Worm (Caenorhabditis elegans) whole organism, L2 larva: ENCODE measurements around the gene eif-3.B.

Source experiments
- F13H6.1 ChIP-seq: sonication (generic microtip); optimal IDR thresholded peaks from 2 replicates; lab custom pipeline; 2016; ENCODE audit warnings: missing genetic modification characterization, missing compliant biosample characterization
- R02D3.7 ChIP-seq: fragments of 150-350 bp; optimal IDR thresholded peaks from 2 replicates; lab custom pipeline; 2014; ENCODE audit warnings: missing biosample characterization, missing genetic modification characterization
- Y55F3AM.14 ChIP-seq: fragments of 200-800 bp; sonication (Bioruptor generic); optimal IDR thresholded peaks from 2 replicates; lab custom pipeline; 2018; ENCODE audit warnings: mild to moderate bottlenecking, missing genetic modification characterization, missing compliant biosample characterization
- ZK546.5 ChIP-seq: sonication (generic microtip); optimal IDR thresholded peaks from 2 replicates; lab custom pipeline; 2017; ENCODE audit warnings: missing biosample characterization, missing genetic modification characterization
- alr-1 ChIP-seq: fragments of 150-350 bp; optimal IDR thresholded peaks from 2 replicates; lab custom pipeline; 2014; ENCODE audit warnings: missing biosample characterization, missing genetic modification characterization
- aly-2 ChIP-seq: fragments of 150-350 bp; optimal IDR thresholded peaks from 2 replicates; lab custom pipeline; 2014; ENCODE audit warnings: missing biosample characterization, missing genetic modification characterization
- blmp-1 ChIP-seq: sonication (generic microtip); optimal IDR thresholded peaks from 2 replicates; lab custom pipeline; 2017; ENCODE audit warnings: missing genetic modification characterization, mild to moderate bottlenecking, missing compliant biosample characterization, antibody characterized with exemption, moderate library complexity; ENCODE audit not compliant: insufficient read depth
- ceh-16 ChIP-seq: fragments of 150-350 bp; optimal IDR thresholded peaks from 2 replicates; lab custom pipeline; 2014; ENCODE audit warnings: missing biosample characterization, missing genetic modification characterization
- ceh-82 ChIP-seq: fragments of 150-350 bp; optimal IDR thresholded peaks from 2 replicates; lab custom pipeline; 2014; ENCODE audit warnings: missing biosample characterization, missing genetic modification characterization
- crh-2 ChIP-seq: sonication (generic microtip); optimal IDR thresholded peaks from 2 replicates; lab custom pipeline; 2017; ENCODE audit warnings: missing biosample characterization, missing genetic modification characterization
- egl-27 ChIP-seq: sonication (generic microtip); optimal IDR thresholded peaks from 3 replicates; lab custom pipeline; 2017; ENCODE audit warnings: missing biosample characterization, missing genetic modification reagents, missing genetic modification characterization
- elt-3 ChIP-seq: sonication (generic microtip); optimal IDR thresholded peaks from 2 replicates; lab custom pipeline; 2017; ENCODE audit warnings: missing biosample characterization, missing genetic modification characterization
- fos-1 ChIP-seq: fragments of 150-350 bp; optimal IDR thresholded peaks from 2 replicates; lab custom pipeline; 2014; ENCODE audit warnings: missing biosample characterization, missing genetic modification characterization
- gmeb-1 ChIP-seq: fragments of 150-350 bp; optimal IDR thresholded peaks from 2 replicates; lab custom pipeline; 2014; ENCODE audit warnings: missing biosample characterization, missing genetic modification characterization
- lin-11 ChIP-seq: fragments of 150-350 bp; sonication (generic microtip); optimal IDR thresholded peaks from 2 replicates; lab custom pipeline; 2014; ENCODE audit warnings: missing biosample characterization, missing genetic modification characterization, inconsistent platforms, mixed read lengths
- lin-39 ChIP-seq: fragments of 150-350 bp; optimal IDR thresholded peaks from 2 replicates; lab custom pipeline; 2014; ENCODE audit warnings: missing biosample characterization, missing genetic modification reagents, missing genetic modification characterization
- lsy-2 ChIP-seq, 2 experiments: fragments of 150-350 bp in 1 of 2; sonication (generic microtip) in 1 of 2; optimal IDR thresholded peaks; 2 replicates each; lab custom pipeline; 2014 to 2017; ENCODE audit warnings: missing biosample characterization in 2 of 2, missing genetic modification characterization in 2 of 2
- mbf-1 ChIP-seq: sonication (generic microtip); optimal IDR thresholded peaks from 2 replicates; lab custom pipeline; 2017; ENCODE audit warnings: missing biosample characterization, missing genetic modification characterization
- nhr-10 ChIP-seq: sonication (generic microtip); optimal IDR thresholded peaks from 2 replicates; lab custom pipeline; 2017; ENCODE audit warnings: missing biosample characterization, missing genetic modification characterization
- nhr-11 ChIP-seq: fragments of 150-350 bp; optimal IDR thresholded peaks from 2 replicates; lab custom pipeline; 2014; ENCODE audit warnings: missing biosample characterization, missing genetic modification characterization
- nhr-12 ChIP-seq: fragments of 150-350 bp; optimal IDR thresholded peaks from 2 replicates; lab custom pipeline; 2014; ENCODE audit warnings: missing biosample characterization, missing genetic modification characterization
- nhr-129 ChIP-seq: fragments of 150-350 bp; optimal IDR thresholded peaks from 2 replicates; lab custom pipeline; 2014; ENCODE audit warnings: missing biosample characterization, missing genetic modification characterization
- nhr-25 ChIP-seq: fragments of 150-350 bp; sonication (generic microtip); optimal IDR thresholded peaks from 3 replicates; lab custom pipeline; 2014; ENCODE audit warnings: missing biosample characterization, missing genetic modification characterization
- nhr-6 ChIP-seq: fragments of 150-350 bp; optimal IDR thresholded peaks from 2 replicates; lab custom pipeline; 2014; ENCODE audit warnings: missing biosample characterization, missing genetic modification characterization
- skn-1 ChIP-seq: sonication (generic microtip); optimal IDR thresholded peaks from 2 replicates; lab custom pipeline; 2017; ENCODE audit warnings: missing biosample characterization, missing genetic modification characterization
- sma-3 ChIP-seq: sonication (generic microtip); optimal IDR thresholded peaks from 2 replicates; lab custom pipeline; 2016; ENCODE audit warnings: missing genetic modification reagents, missing genetic modification characterization, missing compliant biosample characterization
- sma-9 ChIP-seq, 2 experiments: fragments of 150-350 bp in 1 of 2; sonication (generic microtip) in 1 of 2; optimal IDR thresholded peaks; 2 replicates each; lab custom pipeline; 2014 to 2016; ENCODE audit warnings: missing genetic modification characterization in 2 of 2, mild to moderate bottlenecking in 1 of 2, missing biosample characterization in 1 of 2, missing compliant biosample characterization in 1 of 2, missing genetic modification reagents in 1 of 2, moderate library complexity in 1 of 2
- unc-39 ChIP-seq: fragments of 150-350 bp; optimal IDR thresholded peaks from 2 replicates; lab custom pipeline; 2014; ENCODE audit warnings: missing biosample characterization, missing genetic modification characterization
- unc-55 ChIP-seq: fragments of 150-350 bp; sonication (generic microtip); optimal IDR thresholded peaks from 3 replicates; lab custom pipeline; 2014; ENCODE audit warnings: missing biosample characterization, missing genetic modification reagents, missing genetic modification characterization
- unc-62 ChIP-seq: fragments of 150-350 bp; optimal IDR thresholded peaks from 2 replicates; lab custom pipeline; 2014; ENCODE audit warnings: missing biosample characterization, missing genetic modification reagents, missing genetic modification characterization
- zag-1 ChIP-seq: fragments of 150-350 bp; optimal IDR thresholded peaks from 2 replicates; lab custom pipeline; 2014; ENCODE audit warnings: missing biosample characterization, missing genetic modification characterization
- ztf-1 ChIP-seq: fragments of 200-800 bp; sonication (Bioruptor generic); conservative IDR thresholded peaks from 2 replicates; pipeline ENCODE4 v1.3.6; 2022; ENCODE audit warnings: missing genetic modification characterization, missing compliant biosample characterization
- ztf-11 ChIP-seq: sonication (generic microtip); optimal IDR thresholded peaks from 2 replicates; lab custom pipeline; 2017; ENCODE audit warnings: missing biosample characterization, missing genetic modification characterization
- ztf-4 ChIP-seq: fragments of 150-350 bp; optimal IDR thresholded peaks from 2 replicates; lab custom pipeline; 2014; ENCODE audit warnings: missing biosample characterization, missing genetic modification characterization

Gene eif-3.B

DNA sequence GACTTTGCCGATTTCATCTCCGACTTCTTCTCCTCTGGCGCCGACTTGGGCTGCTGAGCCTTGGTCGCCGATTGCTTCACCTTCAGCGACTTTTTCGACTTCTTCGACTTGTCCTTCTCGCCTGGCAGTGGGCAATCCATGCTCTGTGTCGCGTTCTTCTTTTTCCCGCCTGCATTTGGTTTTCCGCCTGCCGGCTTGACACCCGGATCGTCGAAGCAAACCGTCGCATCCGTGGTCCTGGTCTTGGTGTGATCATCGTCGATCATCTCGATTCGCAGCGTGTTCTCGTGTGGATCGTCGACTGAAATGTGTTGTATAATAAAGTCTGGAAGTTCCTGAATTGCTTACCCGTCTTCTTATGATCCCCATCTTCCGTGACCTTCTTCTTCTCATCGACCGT lies 23.1 kb upstream of the eif-3.B start:
- TF ChIP-seq lin-11 (tag; lab: Kevin White, UChicago) (no peak), ceh-82 (tag; lab: Kevin White, UChicago) (no peak), unc-62 (GFP tag; lab: Kevin White, UChicago) (no peak), R02D3.7 (tag; lab: Kevin White, UChicago) (no peak), elt-3 (tag; lab: Kevin White, UChicago) (no peak), nhr-10 (tag; lab: Kevin White, UChicago) (no peak), mbf-1 (tag; lab: Kevin White, UChicago) (no peak), ceh-16 (no peak), aly-2 (tag; lab: Kevin White, UChicago) (no peak), nhr-129 (no peak), nhr-6 (no peak), unc-55 (no peak), skn-1 (tag; lab: Kevin White, UChicago) (no peak), blmp-1 (tag; lab: Kevin White, UChicago) (no peak), nhr-12 (tag; lab: Kevin White, UChicago) (no peak), Y55F3AM.14 (GFP tag; lab: Kevin White, UChicago) (no peak), lin-39 (tag; lab: Kevin White, UChicago) (no peak), sma-9 (GFP tag; optimal IDR thresholded peaks at IDR 0.05; lab: Kevin White, UChicago) (no peak), sma-9 (tag; optimal IDR thresholded peaks at IDR 0.05; lab: Kevin White, UChicago) (no peak), gmeb-1 (no peak), unc-39 (no peak)

DNA sequence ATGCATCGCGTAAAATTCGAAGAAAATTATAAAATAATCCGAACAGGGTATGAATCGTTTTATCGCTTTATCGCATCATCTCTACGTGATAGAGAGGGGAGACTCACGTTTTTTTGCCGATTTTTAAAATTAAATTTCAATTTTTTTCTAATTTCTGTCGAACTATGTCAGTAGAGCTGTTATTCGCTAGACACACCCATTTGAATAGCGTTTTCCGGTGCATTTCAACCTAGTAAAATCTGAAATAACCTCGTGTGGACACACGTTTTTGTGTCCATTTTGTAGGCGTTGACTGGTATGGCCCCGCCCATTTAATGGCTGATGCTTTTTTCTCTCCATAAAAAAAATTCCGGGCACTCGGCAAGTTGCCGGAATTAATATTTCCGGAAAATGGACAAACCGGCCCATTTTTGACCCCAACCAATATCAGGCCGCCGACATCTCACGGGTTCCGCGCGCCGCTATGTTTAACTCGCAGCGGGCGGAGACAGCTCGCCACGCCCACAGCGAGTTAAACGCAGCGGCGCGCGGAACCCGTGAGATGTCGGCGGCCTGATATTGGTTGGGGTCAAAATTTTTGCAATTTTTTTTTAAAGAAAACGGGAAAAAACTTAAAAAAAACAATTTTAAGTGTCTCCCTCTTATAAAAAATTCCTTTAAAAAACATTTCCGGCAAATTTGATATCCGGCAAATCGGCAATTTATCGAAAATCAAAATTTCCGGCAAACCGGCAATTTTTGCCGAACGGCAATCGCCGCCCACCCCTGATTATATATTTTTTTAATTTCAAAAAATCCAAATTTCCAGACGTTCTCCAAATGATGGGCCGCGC lies 22.0 kb upstream of the eif-3.B start, which contains the start of gene Y54E2A.7:
Gene Y54E2A.7, minus strand, starts transcription at position 51 of the 833 bp plus-strand sequence.
- TF ChIP-seq nhr-10 (tag; lab: Kevin White, UChicago) (no peak), ZK546.5 (no peak), ztf-4 (no peak), nhr-25 (tag; lab: Kevin White, UChicago) (no peak), nhr-11 (no peak)

DNA sequence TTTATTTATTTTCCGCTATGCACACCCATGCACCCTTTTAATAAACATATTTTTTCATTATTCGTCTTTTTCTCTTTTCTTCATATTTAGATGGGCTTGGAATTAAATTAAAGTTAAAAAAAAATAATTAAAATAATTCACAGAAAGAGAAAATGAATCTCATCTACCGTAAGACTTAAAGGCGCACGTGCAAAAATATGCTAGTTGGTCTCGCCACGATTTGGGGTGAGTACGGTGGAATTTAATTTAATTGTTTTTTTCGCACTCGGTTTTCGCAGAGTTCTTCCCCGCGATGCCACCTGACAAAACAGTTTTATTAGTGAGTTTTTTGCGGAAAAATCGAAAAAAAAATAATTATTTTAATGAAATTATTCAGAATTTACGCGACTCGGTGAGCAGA lies 17.1 kb upstream of the eif-3.B start, which contains the start of gene Y54E2A.8:
Gene Y54E2A.8, plus strand, starts transcription at position 254 of the 400 bp plus-strand sequence.
- no peak for TF ChIP-seq egl-27 (tag; lab: Kevin White, UChicago)
- TF ChIP-seq crh-2: no peak
- TF ChIP-seq sma-3 (GFP tag; lab: Kevin White, UChicago): no peak
- no peak for TF ChIP-seq zag-1 (tag; lab: Kevin White, UChicago)
- TF ChIP-seq ztf-1 (GFP tag; lab: Robert Waterston, UW): no peak
- TF ChIP-seq skn-1 (tag; lab: Kevin White, UChicago): no peak
- TF ChIP-seq alr-1 (tag; lab: Kevin White, UChicago): no peak
- TF ChIP-seq ztf-11 (tag; lab: Kevin White, UChicago): no peak
- no peak for TF ChIP-seq ztf-4
- TF ChIP-seq nhr-25 (tag; lab: Kevin White, UChicago): no peak
- no peak for TF ChIP-seq F13H6.1 (tag; lab: Kevin White, UChicago)
- TF ChIP-seq lsy-2 (tag; optimal IDR thresholded peaks at IDR 0.05; lab: Kevin White, UChicago): no peak
- no peak for TF ChIP-seq nhr-6
- no peak for TF ChIP-seq unc-62 (GFP tag; lab: Kevin White, UChicago)
- no peak for TF ChIP-seq ceh-16

DNA sequence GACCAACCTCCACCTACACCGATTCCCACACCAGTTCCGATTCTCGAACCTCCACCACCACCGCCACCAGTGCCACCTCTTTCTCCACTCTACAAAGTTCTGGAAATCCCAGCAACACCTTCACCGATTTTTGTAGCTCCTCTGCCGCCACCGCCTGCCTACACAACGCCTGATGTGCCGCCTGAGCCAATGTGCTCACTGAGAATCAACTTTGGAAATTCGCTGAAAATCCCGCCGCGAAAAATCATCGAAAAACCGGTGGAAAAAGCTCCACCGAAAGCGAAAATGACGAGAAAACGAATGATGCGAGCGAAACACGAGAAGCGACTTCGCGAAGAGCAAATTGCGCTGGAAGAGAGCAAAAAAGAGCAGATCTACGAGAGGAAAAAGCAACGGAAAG lies 15.4 kb upstream of the eif-3.B start:
- TF ChIP-seq aly-2 (tag; lab: Kevin White, UChicago) (no peak), fos-1 (no peak), elt-3 (tag; lab: Kevin White, UChicago) (no peak), unc-62 (GFP tag; lab: Kevin White, UChicago) (no peak), gmeb-1 (no peak), ceh-82 (tag; lab: Kevin White, UChicago) (no peak), nhr-129 (no peak)
